Worm (Caenorhabditis elegans): Measurements from ENCODE around the gene famh-161.

Gene famh-161

ce11 chrV:20580511-20581040 lies 46.6 kb upstream of the famh-161 start, which contains the start of gene F26F2.7 (continued):
- peak; percentile 21 for TF ChIP-seq nhr-6 (tag; optimal IDR thresholded peaks at IDR 0.05)
- no peak for TF ChIP-seq skn-1 (tag; optimal IDR thresholded peaks at IDR 0.05)
- peak; percentile 67 for TF ChIP-seq nhr-28 (tag; optimal IDR thresholded peaks at IDR 0.05)
- no peak; the same call in 1 of the 2 replicates for TF ChIP-seq tra-1 (GFP tag; IDR thresholded peaks at IDR 0.05)
- TF ChIP-seq lin-29 (GFP tag; IDR thresholded peaks at IDR 0.05): no peak
- 0 out of 2 replicates have a peak, but pooled peaks have one; percentile 31 for TF ChIP-seq ctbp-1 (GFP tag; IDR thresholded peaks at IDR 0.05)
- TF ChIP-seq lsy-2 (tag; optimal IDR thresholded peaks at IDR 0.05): peak; percentile 18 to 94
- TF ChIP-seq Y48G9A.11 (GFP tag; IDR thresholded peaks at IDR 0.05): no peak
- TF ChIP-seq spr-1 (tag; optimal IDR thresholded peaks at IDR 0.05): peak; percentile 70
- TF ChIP-seq zip-11 (GFP tag; IDR thresholded peaks at IDR 0.05): no peak
- peak in 1 of 2 experiments; percentile 66 for TF ChIP-seq hif-1 (tag; optimal IDR thresholded peaks at IDR 0.05)
- TF ChIP-seq mes-2 (tag; optimal IDR thresholded peaks at IDR 0.05; ENCODE audit: poor library complexity, severe bottlenecking): peak; percentile 88
- TF ChIP-seq Y75B8A.6 (GFP tag; IDR thresholded peaks at IDR 0.05): no peak
- TF ChIP-seq ces-1 (GFP tag; optimal IDR thresholded peaks at IDR 0.05): no peak
- no peak for TF ChIP-seq snpc-4 (tag; optimal IDR thresholded peaks at IDR 0.05)
- TF ChIP-seq dmd-9 (GFP tag; IDR thresholded peaks at IDR 0.05): peak; percentile 70; the same call in 1 of the 2 replicates
- peak; percentile 66 for TF ChIP-seq unc-130 (GFP tag; optimal IDR thresholded peaks at IDR 0.05)
- TF ChIP-seq nhr-41 (GFP tag; IDR thresholded peaks at IDR 0.05): no peak
- TF ChIP-seq dmd-8 (GFP tag; IDR thresholded peaks at IDR 0.05): no peak
- TF ChIP-seq rbr-2 (tag; optimal IDR thresholded peaks at IDR 0.05): peak; percentile 84

ce11 chrV:20579534-20579933 lies 45.6 kb upstream of the famh-161 start, which contains the start of gene F26F2.8:
Gene F26F2.8 (plus strand): TSS chrV:20579546.
- peak; percentile 90 for TF ChIP-seq aha-1 (tag)
- TF ChIP-seq hmg-1.1 (GFP tag; IDR thresholded peaks at IDR 0.05): no peak

- TF ChIP-seq unc-62 (GFP tag; optimal IDR thresholded peaks at IDR 0.05 in 1 of 2) (peak in 1 of 2 experiments; percentile 97), unc-62 (tag; optimal IDR thresholded peaks at IDR 0.05) (no peak), mes-2 (tag; optimal IDR thresholded peaks at IDR 0.05; ENCODE audit: poor library complexity, severe bottlenecking) (no peak), spr-1 (tag; optimal IDR thresholded peaks at IDR 0.05) (no peak), fkh-10 (GFP tag; optimal IDR thresholded peaks at IDR 0.05) (no peak), ama-1 (optimal IDR thresholded peaks at IDR 0.05) (no peak), nhr-237 (tag; optimal IDR thresholded peaks at IDR 0.05) (no peak)
Observed at ce11 chrV:20574872-20575271, 40.9 kb upstream of the famh-161 start.

ce11 chrV:20574314-20574713 lies 40.3 kb upstream of the famh-161 start, which contains the start of gene clec-263:
Gene clec-263 (plus strand): TSS chrV:20574614.
- TF ChIP-seq F10B5.3 (tag; optimal IDR thresholded peaks at IDR 0.05) (no peak), unc-62 (GFP tag; optimal IDR thresholded peaks at IDR 0.05 in 1 of 2) (peak in 1 of 2 experiments; percentile 11), unc-62 (tag; optimal IDR thresholded peaks at IDR 0.05) (no peak), nhr-42 (GFP tag; IDR thresholded peaks at IDR 0.05) (no peak)

- TF ChIP-seq lin-38 (GFP tag; IDR thresholded peaks at IDR 0.05): no peak
- no peak for TF ChIP-seq F44E2.7 (GFP tag; IDR thresholded peaks at IDR 0.05)
- no peak for TF ChIP-seq mep-1 (tag; optimal IDR thresholded peaks at IDR 0.05)
- TF ChIP-seq ceh-44 (GFP tag; IDR thresholded peaks at IDR 0.05): no peak
- TF ChIP-seq lin-1 (GFP tag; IDR thresholded peaks at IDR 0.05): no peak
- no peak for TF ChIP-seq ces-1 (GFP tag; optimal IDR thresholded peaks at IDR 0.05)
- no peak for TF ChIP-seq set-16 (GFP tag; IDR thresholded peaks at IDR 0.05)
Observed at ce11 chrV:20573392-20573791, 39.4 kb upstream of the famh-161 start, which contains the start of gene F26F2.5. Gene F26F2.5 (plus strand): TSS chrV:20573692.
